Worm (Caenorhabditis elegans): Measurements from ENCODE around the gene K01A6.7.

ce11 chrIV:11695634-11696033 is 42.7 kb downstream of the K01A6.7 start:
- TF ChIP-seq flt-1 (GFP tag; IDR thresholded peaks at IDR 0.05) (no peak), med-1 (GFP tag; optimal IDR thresholded peaks at IDR 0.05; ENCODE audit: insufficient read depth) (no peak), tab-1 (GFP tag; IDR thresholded peaks at IDR 0.05) (no peak), ref-1 (GFP tag; conservative IDR thresholded peaks at IDR 0.05) (no peak), ztf-23 (GFP tag; IDR thresholded peaks at IDR 0.05) (no peak), klf-2 (GFP tag; conservative IDR thresholded peaks at IDR 0.05) (no peak), ztf-29 (GFP tag; IDR thresholded peaks at IDR 0.05) (no peak), cog-1 (tag; optimal IDR thresholded peaks at IDR 0.05) (no peak), T22C8.4 (GFP tag; IDR thresholded peaks at IDR 0.05) (no peak)

Measured in whole organism, midembryonic.